Worm (Caenorhabditis elegans) whole organism, L3 larva: ENCODE results near the gene kin-36.
"Not testable (repeated sequence)": the region's sequence is repeated elsewhere in the genome, so short reads cannot be mapped to it uniquely, and the experiment has no call there.

ENCODE experiments used
- R02D3.7 ChIP-seq: fragments of 150-350 bp; optimal IDR thresholded peaks from 2 replicates; lab custom pipeline; 2014; ENCODE audit warnings: missing biosample characterization, missing genetic modification characterization
- ZK546.5 ChIP-seq: sonication (generic microtip); optimal IDR thresholded peaks from 2 replicates; lab custom pipeline; 2017; ENCODE audit warnings: missing biosample characterization, missing genetic modification characterization
- aly-2 ChIP-seq: fragments of 150-350 bp; optimal IDR thresholded peaks from 2 replicates; lab custom pipeline; 2014; ENCODE audit warnings: missing biosample characterization, missing genetic modification characterization
- ceh-28 ChIP-seq: fragments of 150-350 bp; optimal IDR thresholded peaks from 2 replicates; lab custom pipeline; 2014; ENCODE audit warnings: missing biosample characterization, missing genetic modification reagents, missing genetic modification characterization
- egl-27 ChIP-seq: sonication (generic microtip); optimal IDR thresholded peaks from 4 replicates; lab custom pipeline; 2017; ENCODE audit warnings: missing biosample characterization, missing genetic modification reagents, missing genetic modification characterization
- elt-1 ChIP-seq: fragments of 150-350 bp; optimal IDR thresholded peaks from 2 replicates; lab custom pipeline; 2014; ENCODE audit warnings: missing biosample characterization, missing genetic modification characterization
- elt-2 ChIP-seq: sonication (generic microtip); optimal IDR thresholded peaks from 2 replicates; lab custom pipeline; 2016; ENCODE audit warnings: missing genetic modification reagents, mild to moderate bottlenecking, missing genetic modification characterization, missing compliant biosample characterization
- fkh-2 ChIP-seq: fragments of 150-350 bp; optimal IDR thresholded peaks from 2 replicates; lab custom pipeline; 2014; ENCODE audit warnings: missing biosample characterization, missing genetic modification reagents, missing genetic modification characterization
- hmg-11 ChIP-seq: sonication (generic microtip); optimal IDR thresholded peaks from 2 replicates; lab custom pipeline; 2016; ENCODE audit warnings: missing genetic modification characterization, missing compliant biosample characterization
- jun-1 ChIP-seq: fragments of 150-350 bp; optimal IDR thresholded peaks from 2 replicates; lab custom pipeline; 2014; ENCODE audit warnings: missing biosample characterization, missing genetic modification reagents, missing genetic modification characterization
- lin-15B ChIP-seq: fragments of 150-350 bp; optimal IDR thresholded peaks from 2 replicates; lab custom pipeline; 2014; ENCODE audit warnings: missing biosample characterization, missing genetic modification characterization
- lin-39 ChIP-seq: fragments of 150-350 bp; optimal IDR thresholded peaks from 2 replicates; lab custom pipeline; 2018; ENCODE audit warnings: missing biosample characterization, missing genetic modification reagents, missing genetic modification characterization
- lsy-12 ChIP-seq: sonication (generic microtip); optimal IDR thresholded peaks from 2 replicates; lab custom pipeline; 2016; ENCODE audit warnings: mild to moderate bottlenecking, missing genetic modification characterization, missing compliant biosample characterization
- mdl-1 ChIP-seq: fragments of 150-350 bp; optimal IDR thresholded peaks from 2 replicates; lab custom pipeline; 2014; ENCODE audit warnings: missing biosample characterization, missing genetic modification characterization
- nfya-1 ChIP-seq: sonication (generic microtip); optimal IDR thresholded peaks from 2 replicates; lab custom pipeline; 2017; ENCODE audit warnings: missing genetic modification characterization, mild to moderate bottlenecking, missing compliant biosample characterization, antibody characterized with exemption, moderate library complexity; ENCODE audit not compliant: insufficient read depth
- nhr-11 ChIP-seq: fragments of 150-350 bp; optimal IDR thresholded peaks from 2 replicates; lab custom pipeline; 2014; ENCODE audit warnings: missing biosample characterization, missing genetic modification characterization
- nhr-23 ChIP-seq: fragments of 150-350 bp; optimal IDR thresholded peaks from 2 replicates; lab custom pipeline; 2014; ENCODE audit warnings: missing biosample characterization, missing genetic modification reagents, missing genetic modification characterization
- nhr-237 ChIP-seq: fragments of 150-350 bp; optimal IDR thresholded peaks from 2 replicates; lab custom pipeline; 2014; ENCODE audit warnings: missing biosample characterization, missing genetic modification characterization
- nhr-25 ChIP-seq: sonication (generic microtip); optimal IDR thresholded peaks from 2 replicates; lab custom pipeline; 2017; ENCODE audit warnings: missing biosample characterization, missing genetic modification characterization
- nhr-28 ChIP-seq: fragments of 150-350 bp; optimal IDR thresholded peaks from 2 replicates; lab custom pipeline; 2014; ENCODE audit warnings: missing biosample characterization, missing genetic modification characterization
- nhr-43 ChIP-seq: sonication (generic microtip); optimal IDR thresholded peaks from 2 replicates; lab custom pipeline; 2016; ENCODE audit warnings: mild to moderate bottlenecking, missing genetic modification characterization, missing compliant biosample characterization; ENCODE audit not compliant: poor library complexity, severe bottlenecking
- nhr-67 ChIP-seq: fragments of 150-350 bp; optimal IDR thresholded peaks from 2 replicates; lab custom pipeline; 2014; ENCODE audit warnings: missing biosample characterization, missing genetic modification characterization
- nhr-77 ChIP-seq: fragments of 150-350 bp; optimal IDR thresholded peaks from 2 replicates; lab custom pipeline; 2014; ENCODE audit warnings: missing biosample characterization, missing genetic modification characterization
- pha-4 ChIP-seq: fragments of 150-350 bp; optimal IDR thresholded peaks from 2 replicates; lab custom pipeline; 2014; ENCODE audit warnings: missing biosample characterization, missing genetic modification reagents, missing genetic modification characterization
- pqm-1 ChIP-seq: fragments of 150-350 bp; optimal IDR thresholded peaks from 2 replicates; lab custom pipeline; 2017; ENCODE audit warnings: missing biosample characterization, missing genetic modification characterization, inconsistent platforms
- skn-1 ChIP-seq: fragments of 150-350 bp; optimal IDR thresholded peaks from 2 replicates; lab custom pipeline; 2014; ENCODE audit warnings: missing biosample characterization, missing genetic modification characterization
- snpc-4 ChIP-seq: fragments of 150-350 bp; optimal IDR thresholded peaks from 2 replicates; lab custom pipeline; 2014; ENCODE audit warnings: missing biosample characterization, missing genetic modification characterization
- tbx-2 ChIP-seq: sonication (generic microtip); optimal IDR thresholded peaks from 2 replicates; lab custom pipeline; 2016; ENCODE audit warnings: mild to moderate bottlenecking, missing genetic modification characterization, missing compliant biosample characterization
- unc-62 ChIP-seq: fragments of 150-350 bp; sonication (generic microtip); optimal IDR thresholded peaks from 4 replicates; lab custom pipeline; 2014; ENCODE audit warnings: missing biosample characterization, missing genetic modification reagents, missing genetic modification characterization
- zag-1 ChIP-seq: fragments of 150-350 bp; optimal IDR thresholded peaks from 2 replicates; lab custom pipeline; 2014; ENCODE audit warnings: missing biosample characterization, missing genetic modification characterization
- ztf-11 ChIP-seq: fragments of 150-350 bp; optimal IDR thresholded peaks from 2 replicates; lab custom pipeline; 2014; ENCODE audit warnings: missing biosample characterization, missing genetic modification characterization
- ztf-4 ChIP-seq: fragments of 150-350 bp; optimal IDR thresholded peaks from 2 replicates; lab custom pipeline; 2014; ENCODE audit warnings: missing biosample characterization, missing genetic modification characterization

kin-36 gene

DNA sequence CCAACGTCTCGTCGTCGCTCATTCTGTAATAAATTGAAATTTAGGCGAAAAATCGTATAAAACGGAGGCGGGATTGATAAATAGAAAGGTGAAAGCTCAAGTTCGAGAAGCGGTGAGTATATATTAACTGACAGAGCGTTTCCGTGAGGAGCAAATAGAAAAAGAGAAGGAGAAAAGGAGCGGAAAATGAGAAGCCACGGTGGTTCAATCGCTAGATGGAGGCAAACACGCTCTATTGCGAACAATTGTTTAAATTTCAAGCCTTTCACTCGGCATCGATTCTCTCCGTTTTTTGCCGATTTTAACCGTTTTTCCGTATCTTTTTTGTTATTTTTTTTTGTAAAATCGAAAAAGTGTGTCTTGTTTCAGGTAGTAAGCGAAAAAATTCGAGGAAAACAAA, 37.0 kb downstream of the kin-36 start, which contains the start of gene miro-1:
miro-1 (minus strand) TSS at position 23 of the 400 bp plus-strand sequence.
- not testable (repeated sequence) for TF ChIP-seq pqm-1; aly-2 (tag; lab: Kevin White, UChicago); ceh-28 (tag; lab: Kevin White, UChicago)

ce11 chrIV:4720522-4720921, 41.7 kb downstream of the kin-36 start:
- peak; percentile 22 for TF ChIP-seq nfya-1 (tag; lab: Kevin White, UChicago)
- peak; percentile 19 for TF ChIP-seq lin-15B (tag; lab: Kevin White, UChicago)
- peak; percentile 27 for TF ChIP-seq tbx-2
- peak; percentile 1 for TF ChIP-seq elt-2 (tag; lab: Kevin White, UChicago)

DNA sequence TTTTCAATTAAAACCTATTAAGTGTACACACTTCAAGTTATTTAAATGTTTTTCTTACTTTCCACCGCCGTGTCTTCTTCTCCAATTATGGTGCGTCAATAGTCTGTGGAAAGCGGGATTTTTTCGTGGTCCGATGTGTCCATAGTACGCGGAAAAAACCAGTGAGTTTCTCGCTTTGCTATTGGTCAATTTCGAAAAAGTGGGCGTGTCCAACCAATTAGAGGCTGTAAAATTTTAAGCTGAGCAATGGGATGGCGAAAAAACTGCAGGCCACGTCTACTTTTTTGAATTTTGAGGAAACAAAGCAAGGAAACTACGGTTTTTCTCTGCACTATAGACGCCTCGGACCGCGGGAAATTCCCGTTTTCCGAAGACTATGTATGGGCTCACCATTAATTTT, 44.9 kb downstream of the kin-36 start:
- TF ChIP-seq egl-27 (tag; lab: Kevin White, UChicago) (no peak), pha-4 (tag; lab: Kevin White, UChicago) (no peak), nhr-237 (tag; lab: Kevin White, UChicago) (no peak), ZK546.5 (no peak), lin-39 (tag; lab: Kevin White, UChicago) (no peak), nhr-28 (tag; lab: Kevin White, UChicago) (no peak), R02D3.7 (no peak), elt-2 (tag; lab: Kevin White, UChicago) (no peak), snpc-4 (tag; lab: Kevin White, UChicago) (no peak), zag-1 (tag; lab: Kevin White, UChicago) (no peak), elt-1 (tag; lab: Kevin White, UChicago) (no peak), nfya-1 (tag; lab: Kevin White, UChicago) (no peak), unc-62 (GFP tag; lab: Kevin White, UChicago) (no peak), nhr-67 (tag; lab: Kevin White, UChicago) (no peak), hmg-11 (tag; lab: Kevin White, UChicago) (no peak), mdl-1 (no peak), ztf-4 (no peak), aly-2 (tag; lab: Kevin White, UChicago) (no peak), pqm-1 (no peak), ceh-28 (tag; lab: Kevin White, UChicago) (no peak)

DNA sequence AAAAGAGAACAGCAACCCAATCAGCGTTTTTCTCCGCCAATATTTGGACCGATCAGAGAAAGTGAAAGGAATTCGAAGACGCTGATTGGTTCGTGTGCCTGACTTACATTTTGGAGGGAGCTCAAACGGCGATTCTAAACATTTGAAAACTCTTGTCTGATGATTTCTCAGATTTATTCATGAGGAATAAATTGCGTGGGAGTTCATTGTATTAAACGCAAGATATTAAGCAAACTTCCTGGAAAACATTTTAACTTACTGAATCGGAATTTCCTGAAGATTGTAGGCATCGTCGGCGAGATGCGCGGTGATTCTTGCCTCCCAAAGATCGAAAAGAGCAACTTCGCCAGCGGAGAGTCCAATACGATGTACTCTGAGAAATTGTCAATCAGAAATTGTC, 45.7 kb downstream of the kin-36 start, which contains the start of gene K08F11.1:
K08F11.1 (plus strand) TSS at position 301 of the 400 bp plus-strand sequence.
- no peak for TF ChIP-seq nhr-25 (tag; lab: Kevin White, UChicago)
- no peak for TF ChIP-seq jun-1
- TF ChIP-seq ZK546.5: no peak
- no peak for TF ChIP-seq zag-1 (tag; lab: Kevin White, UChicago)
- no peak for TF ChIP-seq nhr-237 (tag; lab: Kevin White, UChicago)
- no peak for TF ChIP-seq ztf-11 (tag; lab: Kevin White, UChicago)
- no peak for TF ChIP-seq lsy-12 (tag; lab: Kevin White, UChicago)
- no peak for TF ChIP-seq pha-4 (tag; lab: Kevin White, UChicago)
- TF ChIP-seq unc-62 (GFP tag; lab: Kevin White, UChicago): no peak
- no peak for TF ChIP-seq skn-1 (tag; lab: Kevin White, UChicago)
- TF ChIP-seq fkh-2 (tag; lab: Kevin White, UChicago): no peak

DNA sequence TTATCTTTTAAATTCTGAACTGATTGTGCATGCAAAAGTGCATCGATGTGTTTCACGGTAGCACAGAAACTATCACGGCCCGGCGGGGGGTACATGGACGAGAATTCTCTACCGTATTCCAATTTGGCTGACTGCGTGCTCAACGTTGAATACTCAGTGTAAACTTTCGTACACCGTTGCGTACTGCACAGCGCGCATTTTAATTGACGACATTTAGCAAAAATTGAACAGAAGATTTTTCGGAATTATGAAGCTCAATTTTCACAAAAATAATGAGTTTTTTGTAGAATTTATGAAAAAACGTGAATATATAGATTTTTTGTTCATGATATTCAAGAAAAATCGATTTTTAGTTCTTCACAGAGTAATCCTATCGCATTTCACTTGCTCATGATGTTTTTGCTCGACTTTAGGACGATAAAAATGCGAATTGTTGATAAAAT, 46.7 kb downstream of the kin-36 start:
- peak; percentile 60 for TF ChIP-seq lin-15B (tag; lab: Kevin White, UChicago)
- TF ChIP-seq ZK546.5: peak; percentile 60
- TF ChIP-seq R02D3.7: peak; percentile 76
- TF ChIP-seq pha-4 (tag; lab: Kevin White, UChicago): peak; percentile 6
- peak; percentile 37 for TF ChIP-seq nhr-77 (tag; lab: Kevin White, UChicago)
- TF ChIP-seq tbx-2: peak; percentile 77
- peak; percentile 70 for TF ChIP-seq ceh-28 (tag; lab: Kevin White, UChicago)
- peak; percentile 7 for TF ChIP-seq hmg-11 (tag; lab: Kevin White, UChicago)
- TF ChIP-seq nhr-43 (tag; lab: Kevin White, UChicago): peak; percentile 64
- peak; percentile 0 for TF ChIP-seq ztf-4
- peak; percentile 58 for TF ChIP-seq nfya-1 (tag; lab: Kevin White, UChicago)
- TF ChIP-seq nhr-23 (tag; lab: Kevin White, UChicago): peak; percentile 73
- peak; percentile 88 for TF ChIP-seq lsy-12 (tag; lab: Kevin White, UChicago)
- peak; percentile 77 for TF ChIP-seq nhr-11 (tag; lab: Kevin White, UChicago)
- TF ChIP-seq elt-2 (tag; lab: Kevin White, UChicago): peak; percentile 73
- TF ChIP-seq nhr-25 (tag; lab: Kevin White, UChicago): peak; percentile 43
- TF ChIP-seq, all 47 proteins: peak for 16; not testable (repeated sequence) for 31
